Worm (Caenorhabditis elegans): ENCODE results near the gene F28H6.4.

The F28H6.4 gene

ce11 chrX:14147400-14147799 is 19.7 kb downstream of the F28H6.4 start, which contains the start of gene akt-2:
akt-2 (plus strand) TSS chrX:14147700.
- no peak for TF ChIP-seq nhr-47 (tag; optimal IDR thresholded peaks at IDR 0.05)
- no peak for TF ChIP-seq sox-4 (tag; optimal IDR thresholded peaks at IDR 0.05)
- TF ChIP-seq ces-1 (GFP tag; optimal IDR thresholded peaks at IDR 0.05), result no peak
- no peak for TF ChIP-seq unc-86 (tag; optimal IDR thresholded peaks at IDR 0.05)
- TF ChIP-seq C16A3.4 (tag; optimal IDR thresholded peaks at IDR 0.05), result no peak
- no peak for TF ChIP-seq nhr-28 (tag; optimal IDR thresholded peaks at IDR 0.05)
- no peak for TF ChIP-seq nhr-71 (tag; optimal IDR thresholded peaks at IDR 0.05)
- TF ChIP-seq unc-30 (tag; optimal IDR thresholded peaks at IDR 0.05), result no peak
- TF ChIP-seq hpl-2 (GFP tag; optimal IDR thresholded peaks at IDR 0.05), result no peak
- TF ChIP-seq nhr-85 (tag), result no peak
- no peak for TF ChIP-seq fos-1 (tag; optimal IDR thresholded peaks at IDR 0.05)
- TF ChIP-seq xbp-1 (tag; optimal IDR thresholded peaks at IDR 0.05), result no peak
- no peak for TF ChIP-seq unc-98 (GFP tag; IDR thresholded peaks at IDR 0.05)
- TF ChIP-seq ceh-63 (GFP tag; optimal IDR thresholded peaks at IDR 0.05), result no peak
- TF ChIP-seq nhr-76 (tag; optimal IDR thresholded peaks at IDR 0.05), result no peak
- no peak for TF ChIP-seq aha-1 (tag; optimal IDR thresholded peaks at IDR 0.05)
- no peak for TF ChIP-seq sup-37 (GFP tag; optimal IDR thresholded peaks at IDR 0.05)

- TF ChIP-seq grh-1 (GFP tag; IDR thresholded peaks at IDR 0.05) (no peak), nhr-76 (tag; optimal IDR thresholded peaks at IDR 0.05) (no peak), lsy-2 (tag; optimal IDR thresholded peaks at IDR 0.05) (no peak), ztf-4 (tag; optimal IDR thresholded peaks at IDR 0.05) (no peak), pqm-1 (tag; optimal IDR thresholded peaks at IDR 0.05) (no peak), jun-1 (tag; optimal IDR thresholded peaks at IDR 0.05) (no peak), hlh-17 (GFP tag; optimal IDR thresholded peaks at IDR 0.05; ENCODE audit: borderline replicate concordance) (no peak), nhr-71 (tag; optimal IDR thresholded peaks at IDR 0.05) (no peak), aly-2 (tag; optimal IDR thresholded peaks at IDR 0.05) (no peak), mab-9 (GFP tag; IDR thresholded peaks at IDR 0.05) (no peak), nhr-237 (tag; optimal IDR thresholded peaks at IDR 0.05) (no peak), blmp-1 (tag; optimal IDR thresholded peaks at IDR 0.05) (no peak)
Observed at ce11 chrX:14152644-14153043, 25.0 kb downstream of the F28H6.4 start.

ce11 chrX:14156913-14157312 is 29.2 kb downstream of the F28H6.4 start, which contains the start of gene ceh-90:
ceh-90 (minus strand) TSS chrX:14157013.
- TF ChIP-seq lin-39 (tag; optimal IDR thresholded peaks at IDR 0.05) (no peak), C34B4.2 (tag; optimal IDR thresholded peaks at IDR 0.05) (no peak), nhr-84 (tag; optimal IDR thresholded peaks at IDR 0.05) (no peak), Y116A8C.19 (tag; optimal IDR thresholded peaks at IDR 0.05; ENCODE audit: borderline replicate concordance) (no peak), hlh-4 (tag; optimal IDR thresholded peaks at IDR 0.05) (no peak), swsn-7 (tag; optimal IDR thresholded peaks at IDR 0.05) (no peak), xbp-1 (tag; optimal IDR thresholded peaks at IDR 0.05) (no peak)

ce11 chrX:14161684-14162347 is 34.1 kb downstream of the F28H6.4 start, which contains the start of gene lgc-25:
lgc-25 (minus strand) TSS chrX:14161734.
- TF ChIP-seq fkh-10 (GFP tag; optimal IDR thresholded peaks at IDR 0.05) (no peak), aly-2 (tag; optimal IDR thresholded peaks at IDR 0.05) (no peak), ceh-63 (GFP tag; optimal IDR thresholded peaks at IDR 0.05) (no peak), nhr-47 (tag; optimal IDR thresholded peaks at IDR 0.05) (peak; percentile 16), irx-1 (tag; optimal IDR thresholded peaks at IDR 0.05) (no peak), fkh-4 (tag; optimal IDR thresholded peaks at IDR 0.05; ENCODE audit: borderline replicate concordance) (no peak), zag-1 (tag; optimal IDR thresholded peaks at IDR 0.05) (no peak), nhr-20 (tag; optimal IDR thresholded peaks at IDR 0.05) (peak; percentile 35), ztf-4 (tag; optimal IDR thresholded peaks at IDR 0.05) (no peak), elt-3 (tag; optimal IDR thresholded peaks at IDR 0.05) (peak in 1 of 6 experiments; percentile 14), snu-23 (GFP tag; optimal IDR thresholded peaks at IDR 0.05) (peak; percentile 24), unc-62 (GFP tag; optimal IDR thresholded peaks at IDR 0.05) (no peak), C16A3.4 (tag; optimal IDR thresholded peaks at IDR 0.05) (no peak), tlp-1 (tag; optimal IDR thresholded peaks at IDR 0.05) (no peak), nhr-90 (tag; optimal IDR thresholded peaks at IDR 0.05; ENCODE audit: poor library complexity) (peak; percentile 72), lin-35 (GFP tag; optimal IDR thresholded peaks at IDR 0.05) (peak in 1 of 2 experiments; percentile 49), egl-13 (tag; optimal IDR thresholded peaks at IDR 0.05) (no peak), swsn-7 (tag; optimal IDR thresholded peaks at IDR 0.05) (no peak), nhr-85 (tag) (no peak), elt-2 (tag; optimal IDR thresholded peaks at IDR 0.05) (peak; percentile 20)
